Fruit fly (Drosophila melanogaster): ENCODE measurements around the gene Sym.

Sym gene

dm6 chr3R:5736305-5736869 lies 5.9 kb downstream of the Sym start, which contains the start of the genes CG2100 and CG1236:
Gene CG2100 (minus strand): TSS chr3R:5736355.
Gene CG1236 (plus strand): TSS chr3R:5736748.
- TF ChIP-seq CTCF (optimal IDR thresholded peaks at IDR 0.05) = no peak
- TF ChIP-seq CG8478 (optimal IDR thresholded peaks at IDR 0.05) = no peak

- TF ChIP-seq CTCF (optimal IDR thresholded peaks at IDR 0.05) (no peak), CG8478 (optimal IDR thresholded peaks at IDR 0.05) (no peak)
Measured at dm6 chr3R:5733181-5733580, 9.1 kb downstream of the Sym start, which contains the start of gene CG1239. Gene CG1239 (plus strand): TSS chr3R:5733513.

dm6 chr3R:5727724-5728365 lies 14.4 kb downstream of the Sym start:
- no peak for TF ChIP-seq CTCF (optimal IDR thresholded peaks at IDR 0.05)

dm6 chr3R:5723122-5723521 lies 19.2 kb downstream of the Sym start:
- TF ChIP-seq CG8478 (optimal IDR thresholded peaks at IDR 0.05) (no peak), CTCF (optimal IDR thresholded peaks at IDR 0.05) (no peak)

dm6 chr3R:5716755-5717309 lies 25.4 kb downstream of the Sym start, which contains the start of gene cas:
Gene cas (minus strand): TSS chr3R:5716805.
- TF ChIP-seq CG8478 (optimal IDR thresholded peaks at IDR 0.05) (no peak), CTCF (optimal IDR thresholded peaks at IDR 0.05) (no peak)

- TF ChIP-seq CG8478 (optimal IDR thresholded peaks at IDR 0.05) (no peak), CTCF (optimal IDR thresholded peaks at IDR 0.05) (no peak)
Measured at dm6 chr3R:5705469-5706067, 36.7 kb downstream of the Sym start.

dm6 chr3R:5704982-5705381 lies 37.3 kb downstream of the Sym start:
- TF ChIP-seq CTCF (optimal IDR thresholded peaks at IDR 0.05) (no peak), CG8478 (optimal IDR thresholded peaks at IDR 0.05) (no peak)

- TF ChIP-seq CG8478 (optimal IDR thresholded peaks at IDR 0.05) (no peak), CTCF (optimal IDR thresholded peaks at IDR 0.05) (no peak)
Measured at dm6 chr3R:5701104-5701503, 41.2 kb downstream of the Sym start.

- TF ChIP-seq CTCF (optimal IDR thresholded peaks at IDR 0.05) (no peak), CG8478 (optimal IDR thresholded peaks at IDR 0.05) (no peak)
Measured at dm6 chr3R:5696384-5696783, 45.9 kb downstream of the Sym start.

- TF ChIP-seq CG8478 (optimal IDR thresholded peaks at IDR 0.05) = no peak
- no peak for TF ChIP-seq CTCF (optimal IDR thresholded peaks at IDR 0.05)
Measured at dm6 chr3R:5694461-5694860, 47.8 kb downstream of the Sym start.

dm6 chr3R:5693186-5693585 lies 49.1 kb downstream of the Sym start, which contains the start of gene CG2104:
Gene CG2104 (minus strand): TSS chr3R:5693286.
- TF ChIP-seq CG8478 (optimal IDR thresholded peaks at IDR 0.05) (no peak), CTCF (optimal IDR thresholded peaks at IDR 0.05) (no peak)

- TF ChIP-seq CG8478 (optimal IDR thresholded peaks at IDR 0.05) = no peak
- no peak for TF ChIP-seq CTCF (optimal IDR thresholded peaks at IDR 0.05)
Measured at dm6 chr3R:5691042-5691441, 51.2 kb downstream of the Sym start.

dm6 chr3R:5689626-5690025 lies 52.6 kb downstream of the Sym start:
- TF ChIP-seq CG8478 (optimal IDR thresholded peaks at IDR 0.05) = no peak
- no peak for TF ChIP-seq CTCF (optimal IDR thresholded peaks at IDR 0.05)

Measured in S2 (cell line).